Fruit fly (Drosophila melanogaster) whole organism, prepupa: ENCODE data around the gene CG34310.
A peak's percentile ranks its signal among the peaks of the same experiment; 100 is the strongest.

Source experiments
- CG11762 ChIP-seq: fragments of 200-800 bp; sonication (Bioruptor generic); optimal IDR thresholded peaks from 3 replicates; lab custom pipeline; 2016; ENCODE audit warnings: missing biosample characterization, missing genetic modification characterization; ENCODE audit not compliant: insufficient read depth
- CG15336 ChIP-seq: fragments of 200-800 bp; sonication (Bioruptor generic); IDR thresholded peaks from 2 replicates; pipeline ENCODE4 v1.3.6; 2022; ENCODE audit warnings: missing biosample characterization, missing genetic modification characterization
- CG16779 ChIP-seq: fragments of 200-800 bp; sonication (Bioruptor generic); optimal IDR thresholded peaks from 3 replicates; lab custom pipeline; 2017; ENCODE audit warnings: missing biosample characterization, mild to moderate bottlenecking, missing genetic modification characterization
- CG3032 ChIP-seq: fragments of 200-800 bp; optimal IDR thresholded peaks from 2 replicates; lab custom pipeline; 2019; ENCODE audit warnings: missing biosample characterization, mild to moderate bottlenecking, missing genetic modification characterization, moderate library complexity
- CG34406 ChIP-seq: fragments of 200-800 bp; sonication (Bioruptor generic); optimal IDR thresholded peaks from 3 replicates; lab custom pipeline; 2016; ENCODE audit warnings: missing biosample characterization, missing genetic modification characterization
- CG4318 ChIP-seq: fragments of 200-800 bp; sonication (Bioruptor generic); optimal IDR thresholded peaks from 3 replicates; lab custom pipeline; 2017; ENCODE audit warnings: missing biosample characterization, mild to moderate bottlenecking, missing genetic modification characterization
- CG6808 ChIP-seq: fragments of 200-800 bp; sonication (Bioruptor generic); optimal IDR thresholded peaks from 3 replicates; lab custom pipeline; 2017; ENCODE audit warnings: missing biosample characterization, missing genetic modification characterization, mild to moderate bottlenecking, moderate library complexity, missing genetic modification reagents
- CG8632 ChIP-seq: fragments of 200-800 bp; sonication (Bioruptor generic); optimal IDR thresholded peaks from 3 replicates; lab custom pipeline; 2016; ENCODE audit warnings: missing biosample characterization, missing genetic modification characterization
- CG9139 ChIP-seq: fragments of 200-800 bp; sonication (Bioruptor generic); optimal IDR thresholded peaks from 3 replicates; lab custom pipeline; 2017; ENCODE audit warnings: missing biosample characterization, mild to moderate bottlenecking, missing genetic modification characterization
- Eip75B ChIP-seq: fragments of 200-800 bp; sonication (Bioruptor generic); optimal IDR thresholded peaks from 3 replicates; lab custom pipeline; 2016; ENCODE audit warnings: missing biosample characterization, missing genetic modification characterization
- Met ChIP-seq: fragments of 200-800 bp; sonication (Bioruptor generic); optimal IDR thresholded peaks from 3 replicates; lab custom pipeline; 2016; ENCODE audit warnings: missing biosample characterization, missing genetic modification characterization
- Smox ChIP-seq: fragments of 200-800 bp; sonication (Bioruptor generic); optimal IDR thresholded peaks from 3 replicates; lab custom pipeline; 2016; ENCODE audit warnings: missing biosample characterization, missing genetic modification characterization
- Sox15 ChIP-seq: fragments of 200-800 bp; sonication (Bioruptor generic); optimal IDR thresholded peaks from 3 replicates; lab custom pipeline; 2016; ENCODE audit warnings: missing biosample characterization, missing genetic modification characterization
- achi ChIP-seq: fragments of 200-800 bp; sonication (Bioruptor generic); optimal IDR thresholded peaks from 3 replicates; lab custom pipeline; 2016; ENCODE audit warnings: missing biosample characterization, missing genetic modification characterization
- cyc ChIP-seq: fragments of 200-800 bp; sonication (Bioruptor generic); optimal IDR thresholded peaks from 3 replicates; lab custom pipeline; 2016; ENCODE audit warnings: missing biosample characterization, missing genetic modification characterization
- fd59A ChIP-seq: fragments of 200-800 bp; sonication (Bioruptor generic); optimal IDR thresholded peaks from 2 replicates; lab custom pipeline; 2017; ENCODE audit warnings: missing biosample characterization, mild to moderate bottlenecking, missing genetic modification characterization, missing genetic modification reagents
- fkh ChIP-seq: fragments of 200-800 bp; sonication (Bioruptor generic); optimal IDR thresholded peaks from 3 replicates; lab custom pipeline; 2017; ENCODE audit warnings: missing biosample characterization, mild to moderate bottlenecking, missing genetic modification characterization, moderate library complexity
- lz ChIP-seq: fragments of 200-800 bp; sonication (Bioruptor generic); optimal IDR thresholded peaks from 3 replicates; lab custom pipeline; 2016; ENCODE audit warnings: missing biosample characterization, missing genetic modification characterization
- pdm3 ChIP-seq: fragments of 200-800 bp; sonication (Bioruptor generic); optimal IDR thresholded peaks from 3 replicates; lab custom pipeline; 2016; ENCODE audit warnings: missing biosample characterization, missing genetic modification characterization
- salr ChIP-seq, 2 experiments: fragments of 200-800 bp; sonication (Bioruptor generic); optimal IDR thresholded peaks; 3 replicates each; lab custom pipeline; 2016 to 2018; ENCODE audit warnings: missing biosample characterization in 2 of 2, missing genetic modification characterization in 2 of 2, mild to moderate bottlenecking in 1 of 2
- spab ChIP-seq: fragments of 200-800 bp; sonication (Bioruptor generic); optimal IDR thresholded peaks from 2 replicates; lab custom pipeline; 2017; ENCODE audit warnings: missing biosample characterization, mild to moderate bottlenecking, missing genetic modification characterization, missing genetic modification reagents
- ss ChIP-seq, 2 experiments: fragments of 200-800 bp; sonication (Bioruptor generic); optimal IDR thresholded peaks; 2 replicates in 1 of 2; 3 replicates in 1 of 2; lab custom pipeline; 2017 to 2018; ENCODE audit warnings: mild to moderate bottlenecking in 2 of 2, missing biosample characterization in 2 of 2, missing genetic modification characterization in 2 of 2, moderate library complexity in 1 of 2
- svp ChIP-seq: fragments of 200-800 bp; sonication (Bioruptor generic); peaks from one replicate; lab custom pipeline; 2016; ENCODE audit warnings: missing biosample characterization, missing genetic modification characterization
- vri ChIP-seq: fragments of 200-800 bp; sonication (Bioruptor generic); optimal IDR thresholded peaks from 3 replicates; lab custom pipeline; 2016; ENCODE audit warnings: missing biosample characterization, mild to moderate bottlenecking, missing genetic modification characterization

Gene CG34310

dm6 chr2L:6722822-6723749 lies 59.6 kb downstream of the CG34310 start, which contains the start of gene homer (continued):
- peak; percentile 91 for TF ChIP-seq fkh (GFP tag; lab: Kevin White, UChicago)
- no peak for TF ChIP-seq achi (GFP tag; lab: Kevin White, UChicago)
- TF ChIP-seq CG3032, result no peak
- TF ChIP-seq pdm3 (GFP tag; lab: Kevin White, UChicago), result no peak
- TF ChIP-seq lz (GFP tag; lab: Kevin White, UChicago), result no peak
- no peak for TF ChIP-seq vri (GFP tag; lab: Kevin White, UChicago)
- TF ChIP-seq ss (GFP tag; optimal IDR thresholded peaks at IDR 0.05; lab: Kevin White, UChicago), result no peak
- TF ChIP-seq spab (GFP tag; lab: Kevin White, UChicago), result no peak
- TF ChIP-seq Eip75B, result no peak
- no peak for TF ChIP-seq cyc
- TF ChIP-seq CG16779 (tag; lab: Kevin White, UChicago), result no peak
- TF ChIP-seq CG11762 (GFP tag; lab: Kevin White, UChicago), result no peak
- TF ChIP-seq CG4318 (GFP tag; lab: Kevin White, UChicago), result no peak
- TF ChIP-seq CG15336 (GFP tag; lab: Robert Waterston, UW), result no peak
- TF ChIP-seq salr (GFP tag; optimal IDR thresholded peaks at IDR 0.05; lab: Kevin White, UChicago), result no peak
- TF ChIP-seq CG34406 (GFP tag; lab: Kevin White, UChicago), result no peak
- TF ChIP-seq Sox15, result no peak
- TF ChIP-seq Met (GFP tag; lab: Kevin White, UChicago), result no peak
- no peak for TF ChIP-seq CG8632
- peak; percentile 4 for TF ChIP-seq CG6808 (GFP tag; lab: Kevin White, UChicago)
- TF ChIP-seq fd59A (GFP tag; lab: Kevin White, UChicago), result no peak
- no peak for TF ChIP-seq CG9139 (GFP tag; lab: Kevin White, UChicago)

dm6 chr2L:6723750-6724503 lies 60.5 kb downstream of the CG34310 start, which contains the start of gene Liprin-alpha:
TSS of gene Liprin-alpha (plus strand) at chr2L:6723903.
- TF ChIP-seq svp (GFP tag; lab: Kevin White, UChicago), result peak; percentile 66
- no peak for TF ChIP-seq salr (GFP tag; optimal IDR thresholded peaks at IDR 0.05; lab: Kevin White, UChicago)
- no peak for TF ChIP-seq Smox (GFP tag; lab: Kevin White, UChicago)
